Worm (Caenorhabditis elegans): ENCODE data around the gene srlf-3.

srlf-3 gene

DNA sequence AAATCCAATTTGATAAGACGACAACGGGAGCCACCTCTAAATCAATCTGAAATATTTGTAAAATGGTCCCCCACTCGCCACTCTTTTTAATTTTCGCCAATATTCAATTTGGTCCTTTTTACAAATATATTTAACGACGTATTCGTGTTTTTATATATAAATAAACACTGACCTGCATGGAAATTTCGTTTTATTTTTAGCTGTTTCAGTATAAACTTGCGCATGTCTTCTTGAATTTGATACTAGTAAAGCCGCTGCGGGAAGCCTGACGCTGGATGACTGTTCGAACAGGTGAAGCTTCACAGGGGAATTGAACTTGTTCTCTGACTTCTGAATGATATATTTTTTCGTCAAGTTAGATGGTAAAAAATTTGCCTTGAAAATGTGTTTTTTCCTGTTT lies 27.3 kb downstream of the srlf-3 start:
- no peak for TF ChIP-seq ceh-9 (tag; optimal IDR thresholded peaks at IDR 0.05)

DNA sequence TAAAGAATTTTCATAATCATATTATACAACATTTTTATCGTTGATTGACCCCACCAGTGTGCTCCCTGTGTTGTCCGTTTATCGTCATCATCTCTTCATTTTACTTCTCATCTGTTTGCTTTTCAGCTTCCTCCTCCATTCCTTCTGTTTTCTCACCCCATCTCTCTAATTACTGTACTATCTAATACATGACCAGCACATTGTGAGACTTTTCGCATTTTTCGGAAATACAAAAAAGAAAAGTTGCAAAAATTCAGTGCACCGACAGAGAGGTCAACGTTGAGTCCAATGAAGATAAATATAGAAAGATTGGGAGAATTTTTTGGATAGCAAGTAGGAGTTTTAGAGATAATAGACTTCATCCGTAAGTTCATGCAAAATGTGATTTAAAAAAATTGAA lies 32.7 kb downstream of the srlf-3 start:
- no peak for TF ChIP-seq ceh-22 (tag; optimal IDR thresholded peaks at IDR 0.05)
- TF ChIP-seq syd-9 (tag; optimal IDR thresholded peaks at IDR 0.05): no peak
- TF ChIP-seq lim-6 (tag; optimal IDR thresholded peaks at IDR 0.05): no peak
- no peak for TF ChIP-seq madf-2 (tag; optimal IDR thresholded peaks at IDR 0.05)
- no peak for TF ChIP-seq ceh-6 (GFP tag; optimal IDR thresholded peaks at IDR 0.05)
- no peak for TF ChIP-seq sox-2 (GFP tag; IDR thresholded peaks at IDR 0.05)
- TF ChIP-seq unc-3 (GFP tag; conservative IDR thresholded peaks at IDR 0.05): no peak
- TF ChIP-seq unc-3 (tag; optimal IDR thresholded peaks at IDR 0.05): no peak
- TF ChIP-seq pqm-1 (tag; optimal IDR thresholded peaks at IDR 0.05): no peak
- TF ChIP-seq hlh-15 (tag; optimal IDR thresholded peaks at IDR 0.05): no peak
- no peak for TF ChIP-seq hlh-30 (tag; optimal IDR thresholded peaks at IDR 0.05; ENCODE audit: insufficient read depth)
- TF ChIP-seq sdc-2 (tag; optimal IDR thresholded peaks at IDR 0.05): no peak
- TF ChIP-seq ztf-16 (tag; optimal IDR thresholded peaks at IDR 0.05): no peak
- no peak for TF ChIP-seq unc-86 (tag; optimal IDR thresholded peaks at IDR 0.05)
- TF ChIP-seq nhr-11 (tag; optimal IDR thresholded peaks at IDR 0.05): no peak

DNA sequence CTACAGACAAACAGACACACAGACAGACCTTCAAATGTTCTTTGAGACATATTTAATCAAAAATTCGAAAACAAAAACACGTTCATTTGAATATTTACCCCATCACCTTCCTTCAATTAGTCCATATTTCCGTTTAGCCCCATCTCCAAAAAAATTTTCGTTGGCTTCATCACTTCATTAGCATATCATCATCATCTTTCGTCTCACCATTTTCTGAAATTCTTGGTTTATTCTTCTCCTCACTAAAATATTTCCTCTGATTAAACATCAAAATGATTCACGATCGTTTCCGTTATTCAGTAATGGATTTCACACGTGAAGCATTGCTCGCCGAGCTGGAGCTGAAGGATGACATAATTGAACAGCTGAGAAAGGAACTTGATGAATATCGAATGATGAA lies 33.3 kb downstream of the srlf-3 start, which contains the start of gene pkg-2:
Gene pkg-2, plus strand, starts transcription at position 301 of the 400 bp plus-strand sequence.
- no peak for TF ChIP-seq unc-3 (GFP tag; conservative IDR thresholded peaks at IDR 0.05)
- no peak for TF ChIP-seq unc-3 (tag; optimal IDR thresholded peaks at IDR 0.05)
- TF ChIP-seq unc-42 (tag; optimal IDR thresholded peaks at IDR 0.05): no peak
- no peak for TF ChIP-seq ceh-14 (tag; optimal IDR thresholded peaks at IDR 0.05)
- TF ChIP-seq lin-11 (tag; optimal IDR thresholded peaks at IDR 0.05): no peak
- no peak for TF ChIP-seq elt-4 (tag; optimal IDR thresholded peaks at IDR 0.05)

DNA sequence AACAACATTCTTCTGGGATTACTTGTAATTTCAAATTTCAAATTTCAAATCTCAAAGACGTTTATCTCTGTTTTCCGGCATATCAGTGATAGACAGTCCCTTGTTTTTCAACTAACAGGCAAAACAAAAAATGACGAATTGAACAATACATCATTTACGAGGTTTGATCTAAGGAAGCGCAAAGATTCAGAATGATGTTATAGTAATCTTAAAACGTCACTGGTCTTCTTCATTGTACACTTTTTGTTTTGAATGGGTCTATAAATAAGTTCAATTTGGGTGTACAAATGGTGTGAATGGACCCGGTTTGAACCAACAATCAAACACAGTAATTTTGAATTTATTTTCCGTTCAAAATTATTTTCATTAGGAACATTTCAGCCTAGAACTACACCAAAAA lies 36.7 kb downstream of the srlf-3 start:
- TF ChIP-seq zip-5 (tag; optimal IDR thresholded peaks at IDR 0.05) (no peak), ztf-16 (tag; optimal IDR thresholded peaks at IDR 0.05) (no peak), ttx-3 (tag; optimal IDR thresholded peaks at IDR 0.05) (no peak), nhr-11 (tag; optimal IDR thresholded peaks at IDR 0.05) (no peak), lim-6 (tag; optimal IDR thresholded peaks at IDR 0.05) (no peak), ceh-34 (tag; optimal IDR thresholded peaks at IDR 0.05) (no peak), syd-9 (tag; optimal IDR thresholded peaks at IDR 0.05) (no peak), rnt-1 (tag; optimal IDR thresholded peaks at IDR 0.05) (no peak), ahr-1 (tag; optimal IDR thresholded peaks at IDR 0.05) (no peak)

DNA sequence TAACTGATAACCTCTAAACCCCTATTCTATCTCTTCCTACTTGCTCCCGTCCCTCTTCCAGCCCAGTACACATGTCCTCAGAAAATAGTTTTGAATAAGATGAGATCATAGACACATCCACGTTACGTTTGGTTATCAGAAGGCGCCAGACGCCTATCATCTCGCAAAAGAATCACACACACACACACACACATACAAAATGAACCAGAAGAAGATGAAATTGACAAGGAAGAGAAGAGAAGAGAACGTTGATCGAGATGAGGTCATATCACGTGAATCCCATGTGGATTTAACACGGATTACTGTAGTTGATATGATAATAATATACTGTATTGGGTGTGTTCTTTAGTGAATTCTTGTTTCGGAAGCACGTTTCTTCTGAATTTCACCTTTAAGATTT lies 38.8 kb downstream of the srlf-3 start:
- TF ChIP-seq ceh-34 (tag; optimal IDR thresholded peaks at IDR 0.05) (no peak), ceh-18 (tag; optimal IDR thresholded peaks at IDR 0.05) (peak; percentile 73), pag-3 (tag; optimal IDR thresholded peaks at IDR 0.05; ENCODE audit: borderline replicate concordance) (no peak), pha-2 (tag; optimal IDR thresholded peaks at IDR 0.05) (no peak), ceh-30 (tag; optimal IDR thresholded peaks at IDR 0.05) (no peak), unc-55 (GFP tag; optimal IDR thresholded peaks at IDR 0.05) (peak; percentile 73), lim-6 (tag; optimal IDR thresholded peaks at IDR 0.05) (no peak), unc-42 (tag; optimal IDR thresholded peaks at IDR 0.05) (no peak)

DNA sequence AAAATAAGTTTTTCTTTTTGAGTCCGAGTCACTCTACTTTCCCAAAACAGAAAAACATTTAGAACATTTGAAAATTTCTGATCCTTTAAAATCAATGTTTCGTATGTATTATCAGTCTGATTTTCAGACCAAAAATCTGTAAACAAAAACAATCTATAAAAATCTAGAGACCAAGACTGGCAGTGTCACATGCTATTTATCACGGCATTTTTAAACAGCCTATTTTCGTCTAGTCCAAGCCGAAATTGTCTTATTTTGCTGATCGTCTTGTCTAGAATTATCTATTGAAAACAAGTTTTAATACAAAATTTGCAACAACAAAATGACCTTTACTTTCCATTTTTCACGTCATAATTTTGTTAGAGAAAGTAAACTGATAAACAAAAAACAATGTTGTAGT lies 39.3 kb downstream of the srlf-3 start:
- TF ChIP-seq hlh-30 (tag; optimal IDR thresholded peaks at IDR 0.05; ENCODE audit: insufficient read depth): no peak
- TF ChIP-seq F13H6.1 (tag; optimal IDR thresholded peaks at IDR 0.05): no peak
- TF ChIP-seq tbx-2 (tag; optimal IDR thresholded peaks at IDR 0.05): no peak
- no peak for TF ChIP-seq pax-1 (tag; optimal IDR thresholded peaks at IDR 0.05)
- TF ChIP-seq Y22D7AL.16 (tag; optimal IDR thresholded peaks at IDR 0.05): no peak
- TF ChIP-seq dve-1 (tag; optimal IDR thresholded peaks at IDR 0.05): no peak
- TF ChIP-seq ceh-6 (GFP tag; optimal IDR thresholded peaks at IDR 0.05): no peak
- TF ChIP-seq ceh-22 (tag; optimal IDR thresholded peaks at IDR 0.05): no peak
- no peak for TF ChIP-seq C38D4.7 (GFP tag; optimal IDR thresholded peaks at IDR 0.05)
- no peak for TF ChIP-seq pros-1 (tag; optimal IDR thresholded peaks at IDR 0.05)
- TF ChIP-seq pqm-1 (tag; optimal IDR thresholded peaks at IDR 0.05): no peak
- TF ChIP-seq ceh-14 (tag; optimal IDR thresholded peaks at IDR 0.05): no peak
- no peak for TF ChIP-seq sox-4 (tag; optimal IDR thresholded peaks at IDR 0.05)
- no peak for TF ChIP-seq hlh-13 (GFP tag; optimal IDR thresholded peaks at IDR 0.05)
- no peak for TF ChIP-seq ahr-1 (tag; optimal IDR thresholded peaks at IDR 0.05)
- no peak for TF ChIP-seq npax-4 (tag; optimal IDR thresholded peaks at IDR 0.05)
